Worm (Caenorhabditis elegans) whole organism, late embryonic: ENCODE results near the gene Y57G11C.28.

Experiments
- C08G9.2 ChIP-seq: sonication (generic microtip); optimal IDR thresholded peaks from 2 replicates; lab custom pipeline; 2016; ENCODE audit warnings: mild to moderate bottlenecking, missing genetic modification characterization, moderate library complexity, missing compliant biosample characterization
- ceh-22 ChIP-seq: sonication (generic microtip); optimal IDR thresholded peaks from 2 replicates; lab custom pipeline; 2017; ENCODE audit warnings: missing biosample characterization, missing genetic modification characterization
- ceh-24 ChIP-seq: sonication (generic microtip); optimal IDR thresholded peaks from 2 replicates; lab custom pipeline; 2016; ENCODE audit warnings: mild to moderate bottlenecking, missing genetic modification characterization, missing compliant biosample characterization
- ceh-6 ChIP-seq: fragments of 200-800 bp; sonication (Bioruptor generic); optimal IDR thresholded peaks from 2 replicates; lab custom pipeline; 2018; ENCODE audit warnings: mild to moderate bottlenecking, missing genetic modification characterization, missing compliant biosample characterization
- dve-1 ChIP-seq: sonication (generic microtip); optimal IDR thresholded peaks from 2 replicates; lab custom pipeline; 2017; ENCODE audit warnings: antibody characterized with exemption, mild to moderate bottlenecking, missing genetic modification characterization, missing compliant biosample characterization
- eyg-1 ChIP-seq: sonication (generic microtip); optimal IDR thresholded peaks from 2 replicates; lab custom pipeline; 2016; ENCODE audit warnings: missing genotype, missing genetic modification characterization, missing compliant biosample characterization
- hlh-6 ChIP-seq: sonication (generic microtip); optimal IDR thresholded peaks from 2 replicates; lab custom pipeline; 2016; ENCODE audit warnings: missing genotype, missing genetic modification characterization, missing compliant biosample characterization
- hlh-8 ChIP-seq: sonication (generic microtip); optimal IDR thresholded peaks from 2 replicates; lab custom pipeline; 2016; ENCODE audit warnings: missing genotype, missing genetic modification characterization, missing compliant biosample characterization
- nhr-11 ChIP-seq: fragments of 150-350 bp; optimal IDR thresholded peaks from 2 replicates; lab custom pipeline; 2014; ENCODE audit warnings: missing biosample characterization, missing genetic modification characterization
- nhr-232 ChIP-seq: sonication (generic microtip); optimal IDR thresholded peaks from 2 replicates; lab custom pipeline; 2016; ENCODE audit warnings: missing genetic modification characterization, missing compliant biosample characterization
- npax-4 ChIP-seq: sonication (generic microtip); optimal IDR thresholded peaks from 2 replicates; lab custom pipeline; 2016; ENCODE audit warnings: missing genetic modification characterization, missing compliant biosample characterization
- pha-4 ChIP-seq: fragments of 150-350 bp; optimal IDR thresholded peaks from 2 replicates; lab custom pipeline; 2018; ENCODE audit warnings: missing biosample characterization, missing genetic modification reagents, missing genetic modification characterization
- syd-9 ChIP-seq: sonication (generic microtip); optimal IDR thresholded peaks from 2 replicates; lab custom pipeline; 2016; ENCODE audit warnings: mild to moderate bottlenecking, missing genetic modification characterization, moderate library complexity, missing compliant biosample characterization
- unc-42 ChIP-seq: sonication (generic microtip); optimal IDR thresholded peaks from 2 replicates; lab custom pipeline; 2016; ENCODE audit warnings: missing genotype, missing genetic modification characterization, missing compliant biosample characterization

DNA sequence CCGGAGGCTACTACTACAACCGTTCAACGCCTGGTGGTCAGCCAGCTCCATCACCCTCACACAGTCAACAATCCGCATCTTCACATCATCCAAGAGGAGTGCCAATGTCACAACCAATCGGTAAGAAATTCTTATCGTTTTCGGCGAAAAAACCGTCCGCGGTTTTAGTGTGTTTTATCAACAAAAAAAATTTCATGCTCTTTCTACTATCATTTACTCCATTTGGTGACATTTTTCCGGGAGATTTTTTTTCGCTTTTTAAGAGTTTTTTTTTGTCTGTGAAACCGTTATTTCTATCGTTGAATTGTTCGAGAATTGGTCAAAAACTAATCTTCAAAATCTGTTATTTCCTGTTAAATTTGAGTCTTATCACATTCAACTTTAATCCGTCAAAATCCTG is 43.9 kb upstream of the Y57G11C.28 start:
- no peak for TF ChIP-seq nhr-232 (tag; lab: Kevin White, UChicago)
- no peak for TF ChIP-seq pha-4 (tag; lab: Kevin White, UChicago)
- TF ChIP-seq C08G9.2 (tag; lab: Kevin White, UChicago), result no peak
- TF ChIP-seq hlh-8 (tag; lab: Kevin White, UChicago), result no peak
- no peak for TF ChIP-seq npax-4 (tag; lab: Kevin White, UChicago)
- TF ChIP-seq ceh-6 (GFP tag; lab: Kevin White, UChicago), result no peak
- TF ChIP-seq ceh-22 (tag; lab: Kevin White, UChicago), result no peak
- no peak for TF ChIP-seq nhr-11 (tag; lab: Kevin White, UChicago)
- no peak for TF ChIP-seq syd-9 (tag; lab: Kevin White, UChicago)
- TF ChIP-seq ceh-24 (tag; lab: Kevin White, UChicago), result no peak
- no peak for TF ChIP-seq eyg-1
- no peak for TF ChIP-seq hlh-6
- TF ChIP-seq unc-42 (tag; lab: Kevin White, UChicago), result no peak
- TF ChIP-seq dve-1 (tag; lab: Kevin White, UChicago), result no peak
